Fruit fly (Drosophila melanogaster) whole organism, embryonic: ENCODE data around the gene Pex2.

Experiments used
- BtbVII ChIP-seq: fragments of 200-800 bp; sonication (Bioruptor generic); optimal IDR thresholded peaks from 3 replicates; lab custom pipeline; 2017; ENCODE audit warnings: missing biosample characterization, mild to moderate bottlenecking, missing genetic modification characterization
- CG10267 ChIP-seq: fragments of 200-800 bp; sonication (Bioruptor generic); optimal IDR thresholded peaks from 2 replicates; lab custom pipeline; 2018; ENCODE audit warnings: missing biosample characterization, mild to moderate bottlenecking, missing genetic modification characterization, moderate library complexity
- CG10274 ChIP-seq: fragments of 200-800 bp; sonication (Bioruptor generic); optimal IDR thresholded peaks from 3 replicates; lab custom pipeline; 2017; ENCODE audit warnings: missing biosample characterization, mild to moderate bottlenecking, missing genetic modification characterization
- CG10366 ChIP-seq: fragments of 200-800 bp; sonication (Bioruptor generic); IDR thresholded peaks from 2 replicates; pipeline ENCODE4 v1.3.6; 2022; ENCODE audit warnings: missing biosample characterization, missing genetic modification characterization
- CG10979 ChIP-seq: fragments of 200-800 bp; sonication (Bioruptor generic); optimal IDR thresholded peaks from 2 replicates; lab custom pipeline; 2018; ENCODE audit warnings: missing biosample characterization, mild to moderate bottlenecking, missing genetic modification characterization, moderate library complexity
- CG11085 ChIP-seq: fragments of 200-800 bp; sonication (Bioruptor generic); IDR thresholded peaks from 2 replicates; pipeline ENCODE4 v1.3.6; 2022; ENCODE audit warnings: missing biosample characterization, missing genetic modification characterization
- CG12219 ChIP-seq: fragments of 200-800 bp; sonication (Bioruptor generic); optimal IDR thresholded peaks from 3 replicates; lab custom pipeline; 2018; ENCODE audit warnings: missing biosample characterization, mild to moderate bottlenecking, missing genetic modification characterization
- CG12236 ChIP-seq: fragments of 200-800 bp; sonication (Bioruptor generic); optimal IDR thresholded peaks from 2 replicates; lab custom pipeline; 2016; ENCODE audit warnings: missing biosample characterization, missing genetic modification characterization
- CG14050 ChIP-seq: fragments of 200-800 bp; sonication (Bioruptor generic); IDR thresholded peaks from 3 replicates; pipeline ENCODE4 v1.3.6; 2022; ENCODE audit warnings: missing biosample characterization, missing genetic modification characterization
- CG15696 ChIP-seq: fragments of 200-800 bp; sonication (Bioruptor generic); optimal IDR thresholded peaks from 2 replicates; lab custom pipeline; 2019; ENCODE audit warnings: missing biosample characterization, mild to moderate bottlenecking, missing genetic modification characterization, moderate library complexity
- CG16863 ChIP-seq: fragments of 200-800 bp; sonication (Bioruptor generic); optimal IDR thresholded peaks from 3 replicates; lab custom pipeline; 2016; ENCODE audit warnings: missing biosample characterization, missing genetic modification characterization
- CG2678 ChIP-seq: fragments of 200-800 bp; sonication (Bioruptor generic); optimal IDR thresholded peaks from 3 replicates; lab custom pipeline; 2019; ENCODE audit warnings: missing biosample characterization, mild to moderate bottlenecking, missing genetic modification characterization, moderate library complexity
- CG34224 ChIP-seq: fragments of 200-800 bp; sonication (Bioruptor generic); IDR thresholded peaks from 3 replicates; pipeline ENCODE4 v1.3.6; 2022; ENCODE audit warnings: missing biosample characterization, missing genetic modification characterization; ENCODE audit not compliant: partially characterized antibody
- CG4360 ChIP-seq: fragments of 200-800 bp; sonication (Bioruptor generic); IDR thresholded peaks from 2 replicates; pipeline ENCODE4 v1.3.6; 2022; ENCODE audit warnings: missing biosample characterization, missing genetic modification characterization
- CG8924 ChIP-seq: fragments of 200-800 bp; optimal IDR thresholded peaks from 3 replicates; lab custom pipeline; 2019; ENCODE audit warnings: missing biosample characterization, mild to moderate bottlenecking, missing genetic modification characterization, moderate library complexity
- CG8944 ChIP-seq: fragments of 200-800 bp; sonication (Bioruptor generic); optimal IDR thresholded peaks from 3 replicates; lab custom pipeline; 2016; ENCODE audit warnings: missing biosample characterization, missing genetic modification characterization
- CG9437 ChIP-seq: fragments of 200-800 bp; sonication (Bioruptor generic); optimal IDR thresholded peaks from 2 replicates; lab custom pipeline; 2018; ENCODE audit warnings: missing biosample characterization, mild to moderate bottlenecking, missing genetic modification characterization
- CTCF ChIP-seq: fragments of 200-800 bp; sonication (Bioruptor generic); optimal IDR thresholded peaks from 2 replicates; lab custom pipeline; 2017; ENCODE audit warnings: missing biosample characterization, mild to moderate bottlenecking, missing genetic modification characterization, moderate library complexity
- Dll ChIP-seq: fragments of 200-800 bp; sonication (Bioruptor generic); IDR thresholded peaks from 4 replicates; pipeline ENCODE4 v1.3.6; 2022; ENCODE audit warnings: missing biosample characterization, missing genetic modification characterization; ENCODE audit not compliant: partially characterized antibody
- Dp ChIP-seq: fragments of 200-800 bp; sonication (Bioruptor generic); optimal IDR thresholded peaks from 2 replicates; lab custom pipeline; 2018; ENCODE audit warnings: missing biosample characterization, mild to moderate bottlenecking, missing genetic modification characterization, moderate library complexity
- HLH4C ChIP-seq: fragments of 200-800 bp; sonication (Bioruptor generic); IDR thresholded peaks from 3 replicates; pipeline ENCODE4 v1.3.6; 2022; ENCODE audit warnings: missing biosample characterization, missing genetic modification characterization; ENCODE audit not compliant: partially characterized antibody
- HmgZ ChIP-seq: fragments of 200-800 bp; sonication (Bioruptor generic); optimal IDR thresholded peaks from 2 replicates; lab custom pipeline; 2018; ENCODE audit warnings: missing biosample characterization, mild to moderate bottlenecking, missing genetic modification characterization
- Hr39 ChIP-seq: fragments of >200 bp; optimal IDR thresholded peaks from 2 replicates; lab custom pipeline; 2017
- Hr51 ChIP-seq, 2 experiments: fragments of 200-800 bp; sonication (Bioruptor generic); optimal IDR thresholded peaks; 2 replicates in 1 of 2; 3 replicates in 1 of 2; lab custom pipeline; 2016 to 2018; ENCODE audit warnings: missing biosample characterization in 2 of 2, missing genetic modification characterization in 2 of 2, mild to moderate bottlenecking in 1 of 2, moderate library complexity in 1 of 2
- MBD-R2 ChIP-seq: fragments of 200-800 bp; sonication (Bioruptor generic); IDR thresholded peaks from 2 replicates; pipeline ENCODE4 v1.3.6; 2022; ENCODE audit warnings: missing biosample characterization, missing genetic modification characterization
- MESR4 ChIP-seq: fragments of 200-800 bp; sonication (Bioruptor generic); optimal IDR thresholded peaks from 2 replicates; lab custom pipeline; 2018; ENCODE audit warnings: missing biosample characterization, mild to moderate bottlenecking, missing genetic modification characterization, moderate library complexity
- Meics ChIP-seq: fragments of 200-800 bp; sonication (Bioruptor generic); optimal IDR thresholded peaks from 2 replicates; lab custom pipeline; 2017; ENCODE audit warnings: missing biosample characterization, mild to moderate bottlenecking, missing genetic modification characterization
- NC2α ChIP-seq: fragments of 200-800 bp; sonication (Bioruptor generic); optimal IDR thresholded peaks from 2 replicates; lab custom pipeline; 2016; ENCODE audit warnings: missing biosample characterization, missing genetic modification characterization
- Oaz ChIP-seq: fragments of 200-800 bp; sonication (Bioruptor generic); IDR thresholded peaks from 2 replicates; pipeline ENCODE4 v1.3.6; 2022; ENCODE audit warnings: missing biosample characterization, missing genetic modification characterization
- Opbp ChIP-seq: fragments of 200-800 bp; sonication (Bioruptor generic); IDR thresholded peaks from 3 replicates; pipeline ENCODE4 v1.3.6; 2022; ENCODE audit warnings: missing biosample characterization, missing genetic modification characterization; ENCODE audit not compliant: partially characterized antibody
- Scr ChIP-seq: fragments of 200-800 bp; sonication (Bioruptor generic); IDR thresholded peaks from 2 replicates; pipeline ENCODE4 v1.3.6; 2022; ENCODE audit warnings: missing biosample characterization, missing genetic modification characterization; ENCODE audit not compliant: partially characterized antibody
- Sry-β ChIP-seq: fragments of 200-800 bp; sonication (Bioruptor generic); optimal IDR thresholded peaks from 2 replicates; lab custom pipeline; 2018; ENCODE audit warnings: missing biosample characterization, mild to moderate bottlenecking, missing genetic modification characterization, moderate library complexity
- Sry-δ ChIP-seq: fragments of 200-800 bp; sonication (Bioruptor generic); optimal IDR thresholded peaks from 2 replicates; lab custom pipeline; 2016; ENCODE audit warnings: missing biosample characterization, missing genetic modification characterization
- br ChIP-seq: fragments of >200 bp; optimal IDR thresholded peaks from 2 replicates; lab custom pipeline; 2017
- fd3F ChIP-seq: fragments of 200-800 bp; sonication (Bioruptor generic); optimal IDR thresholded peaks from 2 replicates; lab custom pipeline; 2018; ENCODE audit warnings: missing biosample characterization, mild to moderate bottlenecking, missing genetic modification characterization, moderate library complexity
- gfzf ChIP-seq: fragments of 200-800 bp; sonication (Bioruptor generic); optimal IDR thresholded peaks from 2 replicates; lab custom pipeline; 2016; ENCODE audit warnings: missing biosample characterization, mild to moderate bottlenecking, missing genetic modification characterization, moderate library complexity
- kni ChIP-seq: fragments of 200-800 bp; sonication (Bioruptor generic); optimal IDR thresholded peaks from 3 replicates; lab custom pipeline; 2017; ENCODE audit warnings: mild to moderate bottlenecking, missing biosample characterization, missing genetic modification reagents, missing genetic modification characterization
- lbe ChIP-seq: fragments of 200-800 bp; sonication (Bioruptor generic); optimal IDR thresholded peaks from 2 replicates; lab custom pipeline; 2016; ENCODE audit warnings: missing biosample characterization, mild to moderate bottlenecking, missing genetic modification characterization
- lola ChIP-seq, 3 experiments: fragments of >200 bp in 2 of 3; fragments of 200-800 bp in 1 of 3; sonication (Bioruptor generic) in 1 of 3; optimal IDR thresholded peaks; 2 replicates each; lab custom pipeline; 2017 to 2019; ENCODE audit warnings: missing biosample characterization in 3 of 3, missing genetic modification characterization in 3 of 3, mild to moderate bottlenecking in 1 of 3, moderate library complexity in 1 of 3
- pan ChIP-seq, 4 experiments: fragments of >200 bp in 3 of 4; fragments of 200-800 bp in 1 of 4; sonication (Bioruptor generic) in 1 of 4; optimal IDR thresholded peaks in 3 of 4; IDR thresholded peaks in 1 of 4; 2 replicates each; pipeline versions ENCODE4 v1.3.6 to Lab custom; 2017 to 2022; ENCODE audit warnings: missing biosample characterization in 2 of 4, missing genetic modification characterization in 2 of 4, mixed read lengths in 1 of 4
- phol ChIP-seq: fragments of 200-800 bp; sonication (Bioruptor generic); optimal IDR thresholded peaks from 3 replicates; lab custom pipeline; 2018; ENCODE audit warnings: missing biosample characterization, mild to moderate bottlenecking, missing genetic modification characterization, moderate library complexity
- schlank ChIP-seq: fragments of 200-800 bp; sonication (Bioruptor generic); optimal IDR thresholded peaks from 2 replicates; lab custom pipeline; 2018; ENCODE audit warnings: missing biosample characterization, mild to moderate bottlenecking, missing genetic modification characterization
- slbo ChIP-seq: fragments of 200-800 bp; sonication (Bioruptor generic); IDR thresholded peaks from 2 replicates; pipeline ENCODE4 v1.3.6; 2022; ENCODE audit warnings: missing biosample characterization, missing genetic modification characterization
- stwl ChIP-seq: fragments of 200-800 bp; sonication (Bioruptor generic); optimal IDR thresholded peaks from 3 replicates; lab custom pipeline; 2018; ENCODE audit warnings: missing biosample characterization, mild to moderate bottlenecking, missing genetic modification characterization, moderate library complexity
- vvl ChIP-seq: fragments of 200-800 bp; sonication (Bioruptor generic); IDR thresholded peaks from 2 replicates; pipeline ENCODE4 v1.3.6; 2022; ENCODE audit warnings: missing biosample characterization, missing genetic modification characterization
- z ChIP-seq: fragments of 200-800 bp; sonication (Bioruptor generic); IDR thresholded peaks from 3 replicates; pipeline ENCODE4 v1.3.6; 2022; ENCODE audit warnings: missing biosample characterization, missing genetic modification characterization

The Pex2 gene

DNA sequence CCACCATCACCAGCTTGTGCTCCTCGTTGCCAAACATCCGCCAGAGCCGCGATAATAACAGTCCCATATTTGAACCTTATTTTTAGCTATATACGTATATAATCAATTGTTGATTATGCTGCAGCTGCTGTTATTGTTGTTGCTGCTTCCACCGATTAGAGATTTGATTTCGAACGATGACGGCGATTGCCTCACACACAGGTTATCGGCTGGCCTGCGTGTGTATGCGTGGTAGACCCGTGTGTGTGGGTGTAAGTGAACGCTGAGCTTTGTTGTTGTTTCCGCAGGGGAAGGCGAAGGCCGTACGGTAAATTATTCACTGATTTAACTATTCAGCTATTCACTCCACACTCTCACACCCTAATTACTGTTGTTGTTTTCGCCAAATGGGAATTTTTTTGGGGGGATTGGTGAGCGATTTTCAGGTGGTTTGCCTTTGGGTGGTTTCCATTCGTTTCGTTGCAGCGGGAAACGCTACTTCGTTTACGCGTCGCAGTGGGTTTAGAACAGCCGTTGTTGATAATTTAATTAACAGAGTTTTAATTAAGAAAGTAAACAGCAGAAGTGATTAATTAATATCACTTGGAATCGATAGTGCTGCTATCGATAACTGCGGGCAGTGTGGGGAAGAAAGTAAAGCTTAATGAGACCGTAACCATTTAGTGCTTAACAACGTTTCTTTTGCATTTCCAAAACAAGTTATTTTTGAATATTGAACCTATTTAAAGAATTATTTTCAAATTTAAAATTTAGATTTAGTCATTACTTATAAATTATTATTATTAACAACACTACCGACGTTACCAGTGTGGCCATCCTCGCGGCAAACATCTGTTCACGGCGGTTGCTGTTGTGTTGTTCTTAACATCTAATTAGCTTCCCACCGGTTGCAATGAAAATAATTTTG is 39.4 kb upstream of the Pex2 start, which contains the start of the genes Arl5 and CG13671 (continued):
- TF ChIP-seq CG14050: peak; percentile 67; the same call in 2 of the 3 replicates
- TF ChIP-seq HmgZ (tag; lab: Kevin White, UChicago): peak; percentile 62
- peak; percentile 91 for TF ChIP-seq vvl (GFP tag; lab: Robert Waterston, UW)
- peak; percentile 15 for TF ChIP-seq fd3F (GFP tag; lab: Kevin White, UChicago)

DNA sequence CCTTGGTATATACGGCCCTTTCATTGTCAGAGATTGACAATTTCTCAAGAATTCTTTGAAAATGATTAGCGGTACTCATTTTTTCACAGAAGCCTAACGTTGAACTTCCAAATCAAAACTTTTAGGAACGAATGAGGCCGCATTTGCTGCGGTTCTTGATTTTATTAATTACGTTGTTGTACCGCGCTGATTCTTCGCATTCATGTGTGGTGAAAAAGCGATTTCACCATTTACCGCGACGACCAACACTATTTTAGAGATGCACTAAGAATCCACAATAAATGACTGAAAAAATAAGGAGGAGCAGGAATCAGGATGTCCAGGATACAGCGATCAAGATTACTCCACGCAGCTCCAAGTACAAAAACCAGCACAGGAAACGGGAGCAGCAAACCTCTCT is 34.9 kb upstream of the Pex2 start, which contains the start of the genes CG7194 and Sbp2:
TSS of gene CG7194 (minus strand) at position 148 of the 400 bp plus-strand sequence.
TSS of gene Sbp2 (plus strand) at position 246 of the 400 bp plus-strand sequence.
- TF ChIP-seq CG10366 (no peak), HLH4C (GFP tag; lab: Robert Waterston, UW) (no peak), Sry-β (peak; percentile 44), Hr39 (lab: Kevin White, UChicago) (no peak), kni (GFP tag; lab: Kevin White, UChicago) (no peak), stwl (tag; lab: Kevin White, UChicago) (peak; percentile 35), lola (GFP tag; optimal IDR thresholded peaks at IDR 0.05; lab: Kevin White, UChicago) (no peak), Meics (GFP tag; lab: Kevin White, UChicago) (no peak), CG10979 (tag; lab: Kevin White, UChicago) (no peak), BtbVII (GFP tag; lab: Kevin White, UChicago) (no peak), CG15696 (no peak), phol (tag; lab: Kevin White, UChicago) (no peak), CG16863 (GFP tag; lab: Kevin White, UChicago) (no peak), CG12219 (no peak), CG2678 (tag; lab: Kevin White, UChicago) (no peak), slbo (GFP tag; lab: Robert Waterston, UW) (0 out of 2 replicates have a peak, but pooled peaks have one; percentile 12), pan (optimal IDR thresholded peaks at IDR 0.05; lab: Kevin White, UChicago) (no peak), pan (GFP tag; optimal IDR thresholded peaks at IDR 0.05 in 1 of 2, IDR thresholded peaks at IDR 0.05 in 1 of 2) (peak in 1 of 2 experiments; percentile 15), Oaz (GFP tag; lab: Robert Waterston, UW) (no peak), Dll (GFP tag; lab: Robert Waterston, UW) (peak; percentile 37; the same call in 1 of the 4 replicates), Sry-δ (GFP tag; lab: Kevin White, UChicago) (peak; percentile 64), CG10274 (no peak), gfzf (GFP tag; lab: Kevin White, UChicago) (peak; percentile 16), CG4360 (GFP tag; lab: Robert Waterston, UW) (peak; percentile 39), Opbp (GFP tag; lab: Robert Waterston, UW) (no peak), CG12236 (GFP tag; lab: Kevin White, UChicago) (no peak), CTCF (GFP tag; lab: Kevin White, UChicago) (peak; percentile 47), MESR4 (GFP tag; lab: Kevin White, UChicago) (peak; percentile 47), Hr51 (GFP tag; optimal IDR thresholded peaks at IDR 0.05; lab: Kevin White, UChicago) (no peak), lbe (no peak), CG11085 (GFP tag; lab: Robert Waterston, UW) (no peak), NC2α (GFP tag; lab: Kevin White, UChicago) (no peak), Dp (GFP tag; lab: Kevin White, UChicago) (peak; percentile 53), schlank (no peak), CG8924 (tag; lab: Kevin White, UChicago) (no peak), br (lab: Kevin White, UChicago) (no peak), CG9437 (peak; percentile 65), z (GFP tag; lab: Robert Waterston, UW) (no peak), CG10267 (peak; percentile 74), CG34224 (GFP tag; lab: Robert Waterston, UW) (0 out of 3 replicates have a peak, but pooled peaks have one; percentile 29), MBD-R2 (GFP tag; lab: Robert Waterston, UW) (peak; percentile 49), Scr (peak; percentile 10; the same call in 1 of the 2 replicates), CG8944 (GFP tag; lab: Kevin White, UChicago) (no peak)
